Worm (Caenorhabditis elegans) whole organism, midembryonic: ENCODE measurements around the gene K10C2.12.

ENCODE experiments used
- T22C8.4 ChIP-seq: fragments of 200-800 bp; sonication (Bioruptor generic); IDR thresholded peaks from 2 replicates; pipeline ENCODE4 v1.3.6; 2022; ENCODE audit warnings: missing genetic modification characterization, missing compliant biosample characterization
- flt-1 ChIP-seq: fragments of 200-800 bp; sonication (Bioruptor generic); IDR thresholded peaks from 2 replicates; pipeline ENCODE4 v1.3.6; 2022; ENCODE audit warnings: missing genetic modification characterization, missing compliant biosample characterization
- klf-2 ChIP-seq: fragments of 200-800 bp; sonication (Bioruptor generic); conservative IDR thresholded peaks from 2 replicates; pipeline ENCODE4 v1.3.6; 2022; ENCODE audit warnings: missing genetic modification reagents, missing genetic modification characterization, missing compliant biosample characterization
- med-1 ChIP-seq: sonication (generic microtip); optimal IDR thresholded peaks from 2 replicates; lab custom pipeline; 2017; ENCODE audit warnings: missing genetic modification characterization, mild to moderate bottlenecking, missing compliant biosample characterization, antibody characterized with exemption, missing genetic modification reagents; ENCODE audit not compliant: insufficient read depth
- ref-1 ChIP-seq: fragments of 200-800 bp; sonication (Bioruptor generic); conservative IDR thresholded peaks from 2 replicates; pipeline ENCODE4 v1.3.6; 2022; ENCODE audit warnings: missing genetic modification reagents, missing genetic modification characterization, missing compliant biosample characterization
- tab-1 ChIP-seq: fragments of 200-800 bp; sonication (Bioruptor generic); IDR thresholded peaks from 2 replicates; pipeline ENCODE4 v1.3.6; 2022; ENCODE audit warnings: missing genetic modification characterization, missing compliant biosample characterization
- ztf-23 ChIP-seq: fragments of 200-800 bp; sonication (Bioruptor generic); IDR thresholded peaks from 2 replicates; pipeline ENCODE4 v1.3.6; 2022; ENCODE audit warnings: missing genetic modification reagents, missing genetic modification characterization, missing compliant biosample characterization
- ztf-29 ChIP-seq: fragments of 200-800 bp; sonication (Bioruptor generic); IDR thresholded peaks from 2 replicates; pipeline ENCODE4 v1.3.6; 2022; ENCODE audit warnings: missing genetic modification reagents, missing genetic modification characterization, missing compliant biosample characterization

ce11 chrX:6385185-6385584 lies 35.4 kb downstream of the K10C2.12 start, which contains the start of gene igdb-3:
- TF ChIP-seq med-1 (GFP tag; lab: Kevin White, UChicago) = no peak
- TF ChIP-seq ztf-29 = no peak
- no peak for TF ChIP-seq T22C8.4 (GFP tag; lab: Robert Waterston, UW)
- TF ChIP-seq ztf-23 (GFP tag; lab: Robert Waterston, UW) = no peak
- TF ChIP-seq flt-1 = no peak
- TF ChIP-seq klf-2 (GFP tag; lab: Robert Waterston, UW) = no peak
- no peak for TF ChIP-seq tab-1 (GFP tag; lab: Robert Waterston, UW)
- TF ChIP-seq ref-1 (GFP tag; lab: Robert Waterston, UW) = no peak
